Fruit fly (Drosophila melanogaster) whole organism: ENCODE measurements around the gene bigmax.

Experiments used
- CG8478 ChIP-seq: fragments of >200 bp; optimal IDR thresholded peaks from 2 replicates; lab custom pipeline; 2018; ENCODE audit warnings: inconsistent platforms
- pan ChIP-seq: fragments of >200 bp; optimal IDR thresholded peaks from 2 replicates; lab custom pipeline; 2017
- psq ChIP-seq: fragments of >200 bp; optimal IDR thresholded peaks from 2 replicates; lab custom pipeline; 2017
- usp ChIP-seq: fragments of >200 bp; optimal IDR thresholded peaks from 2 replicates; lab custom pipeline; 2017; ENCODE audit warnings: missing biosample characterization, missing genetic modification characterization, mixed read lengths

DNA sequence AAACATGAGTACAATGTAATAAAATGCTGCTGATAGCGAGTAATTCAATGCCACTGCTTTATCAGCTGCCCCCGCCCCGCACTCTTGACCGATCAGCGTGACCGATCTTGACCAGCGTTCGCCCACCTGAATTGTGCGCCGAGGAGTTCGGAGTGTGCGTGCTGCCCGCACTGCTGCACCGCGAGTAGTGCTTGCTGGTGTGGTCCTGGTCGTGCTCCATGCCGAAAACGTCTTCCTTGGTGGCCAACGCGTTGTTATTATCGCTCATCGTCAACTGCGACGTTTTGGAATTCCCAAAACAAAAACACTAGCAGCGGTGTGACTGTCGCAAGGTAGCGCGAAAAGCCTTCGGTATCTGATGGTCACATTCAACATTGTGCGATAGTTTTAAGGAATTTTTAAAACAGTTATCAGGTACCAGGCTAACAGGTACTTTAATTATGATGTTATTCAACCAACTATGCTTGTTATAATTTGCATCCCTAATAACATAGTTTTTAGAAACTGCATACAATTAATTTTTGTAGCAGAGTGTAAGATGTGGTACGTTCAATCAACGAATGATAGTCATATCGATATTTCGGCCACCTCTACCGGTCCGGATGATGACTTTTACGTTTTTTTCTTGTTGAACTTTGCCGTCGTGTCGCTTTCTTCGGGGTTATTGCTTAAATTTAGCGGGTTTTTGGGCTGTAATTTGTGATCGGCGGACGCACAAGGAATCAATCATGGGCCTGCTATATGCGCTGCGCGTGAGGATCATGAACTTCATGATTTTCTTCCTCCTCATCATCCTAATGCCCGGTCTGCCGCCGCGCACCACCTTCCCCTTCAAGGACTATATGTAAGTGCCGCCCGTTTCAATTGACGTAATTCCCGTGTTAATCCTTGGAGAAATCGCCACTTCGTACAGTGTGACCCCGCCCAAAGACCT is at the start of gene bigmax, which contains the start of gene Hmu:
- TF ChIP-seq usp (GFP tag; lab: Kevin White, UChicago): no peak
- TF ChIP-seq CG8478: no peak
- TF ChIP-seq psq: no peak
- no peak for TF ChIP-seq pan (lab: Kevin White, UChicago)
